Worm (Caenorhabditis elegans) whole organism, midembryonic: ENCODE data around the gene srz-99.

Experiments
- T22C8.4 ChIP-seq: fragments of 200-800 bp; sonication (Bioruptor generic); IDR thresholded peaks from 2 replicates; pipeline ENCODE4 v1.3.6; 2022; ENCODE audit warnings: missing genetic modification characterization, missing compliant biosample characterization
- cog-1 ChIP-seq: sonication (generic microtip); optimal IDR thresholded peaks from 2 replicates; lab custom pipeline; 2016; ENCODE audit warnings: missing genetic modification characterization, missing compliant biosample characterization
- flt-1 ChIP-seq: fragments of 200-800 bp; sonication (Bioruptor generic); IDR thresholded peaks from 2 replicates; pipeline ENCODE4 v1.3.6; 2022; ENCODE audit warnings: missing genetic modification characterization, missing compliant biosample characterization
- klf-2 ChIP-seq: fragments of 200-800 bp; sonication (Bioruptor generic); conservative IDR thresholded peaks from 2 replicates; pipeline ENCODE4 v1.3.6; 2022; ENCODE audit warnings: missing genetic modification reagents, missing genetic modification characterization, missing compliant biosample characterization
- med-1 ChIP-seq: sonication (generic microtip); optimal IDR thresholded peaks from 2 replicates; lab custom pipeline; 2017; ENCODE audit warnings: missing genetic modification characterization, mild to moderate bottlenecking, missing compliant biosample characterization, antibody characterized with exemption, missing genetic modification reagents; ENCODE audit not compliant: insufficient read depth
- ref-1 ChIP-seq: fragments of 200-800 bp; sonication (Bioruptor generic); conservative IDR thresholded peaks from 2 replicates; pipeline ENCODE4 v1.3.6; 2022; ENCODE audit warnings: missing genetic modification reagents, missing genetic modification characterization, missing compliant biosample characterization
- tab-1 ChIP-seq: fragments of 200-800 bp; sonication (Bioruptor generic); IDR thresholded peaks from 2 replicates; pipeline ENCODE4 v1.3.6; 2022; ENCODE audit warnings: missing genetic modification characterization, missing compliant biosample characterization
- ztf-23 ChIP-seq: fragments of 200-800 bp; sonication (Bioruptor generic); IDR thresholded peaks from 2 replicates; pipeline ENCODE4 v1.3.6; 2022; ENCODE audit warnings: missing genetic modification reagents, missing genetic modification characterization, missing compliant biosample characterization
- ztf-29 ChIP-seq: fragments of 200-800 bp; sonication (Bioruptor generic); IDR thresholded peaks from 2 replicates; pipeline ENCODE4 v1.3.6; 2022; ENCODE audit warnings: missing genetic modification reagents, missing genetic modification characterization, missing compliant biosample characterization

Gene srz-99

ce11 chrV:16735518-16735917 is 5.5 kb downstream of the srz-99 start, which contains the start of the genes clec-38 and clec-34:
clec-38 (minus strand) TSS chrV:16735618.
clec-34 (plus strand) TSS chrV:16735765.
- TF ChIP-seq tab-1 (GFP tag; lab: Robert Waterston, UW) (no peak), flt-1 (GFP tag; lab: Robert Waterston, UW) (no peak), ztf-29 (no peak), klf-2 (GFP tag; lab: Robert Waterston, UW) (no peak), ztf-23 (no peak), T22C8.4 (GFP tag; lab: Robert Waterston, UW) (no peak), ref-1 (GFP tag; lab: Robert Waterston, UW) (no peak), cog-1 (no peak), med-1 (GFP tag; lab: Kevin White, UChicago) (no peak)

- no peak for TF ChIP-seq cog-1
- no peak for TF ChIP-seq med-1 (GFP tag; lab: Kevin White, UChicago)
- TF ChIP-seq ztf-29, result no peak
- TF ChIP-seq flt-1 (GFP tag; lab: Robert Waterston, UW), result no peak
- TF ChIP-seq ref-1 (GFP tag; lab: Robert Waterston, UW), result no peak
- no peak for TF ChIP-seq tab-1 (GFP tag; lab: Robert Waterston, UW)
- TF ChIP-seq klf-2 (GFP tag; lab: Robert Waterston, UW), result no peak
- no peak for TF ChIP-seq T22C8.4 (GFP tag; lab: Robert Waterston, UW)
- TF ChIP-seq ztf-23, result no peak
Measured at ce11 chrV:16739100-16739499, 9.0 kb downstream of the srz-99 start, which contains the start of the genes clec-29 and clec-39. clec-29 (minus strand) TSS chrV:16739200. clec-39 (plus strand) TSS chrV:16739268.

- TF ChIP-seq T22C8.4 (GFP tag; lab: Robert Waterston, UW), result no peak
Measured at ce11 chrV:16742123-16742522, 12.1 kb downstream of the srz-99 start, which contains the start of gene T25E12.6. T25E12.6 (plus strand) TSS chrV:16742423.

DNA sequence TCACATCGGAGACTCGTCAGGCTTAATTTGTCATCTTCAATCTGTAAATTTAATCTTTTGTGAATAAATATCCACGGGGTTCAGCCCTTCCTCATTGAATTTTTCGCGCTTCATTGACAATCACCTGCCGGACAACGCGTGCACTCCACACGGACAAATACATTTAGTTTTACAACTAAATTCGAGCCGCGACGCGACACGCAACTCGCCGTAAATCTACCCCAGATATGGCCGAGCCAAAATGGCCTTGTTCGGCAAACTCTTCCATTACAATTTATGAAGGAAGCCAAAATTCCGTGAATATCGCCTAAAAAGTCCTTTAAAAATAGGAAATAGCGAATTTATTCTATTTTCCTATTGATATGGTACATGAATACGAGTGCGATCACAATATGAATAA is 14.7 kb downstream of the srz-99 start:
- TF ChIP-seq ztf-23 (no peak), tab-1 (GFP tag; lab: Robert Waterston, UW) (no peak), flt-1 (GFP tag; lab: Robert Waterston, UW) (no peak), med-1 (GFP tag; lab: Kevin White, UChicago) (no peak), T22C8.4 (GFP tag; lab: Robert Waterston, UW) (no peak), klf-2 (GFP tag; lab: Robert Waterston, UW) (no peak), ref-1 (GFP tag; lab: Robert Waterston, UW) (no peak), cog-1 (no peak), ztf-29 (no peak)

ce11 chrV:16745214-16745613 is 15.2 kb downstream of the srz-99 start:
- TF ChIP-seq ztf-23 (no peak), cog-1 (no peak), flt-1 (GFP tag; lab: Robert Waterston, UW) (no peak), klf-2 (GFP tag; lab: Robert Waterston, UW) (no peak), ref-1 (GFP tag; lab: Robert Waterston, UW) (no peak), tab-1 (GFP tag; lab: Robert Waterston, UW) (no peak), med-1 (GFP tag; lab: Kevin White, UChicago) (no peak), ztf-29 (no peak), T22C8.4 (GFP tag; lab: Robert Waterston, UW) (no peak)

DNA sequence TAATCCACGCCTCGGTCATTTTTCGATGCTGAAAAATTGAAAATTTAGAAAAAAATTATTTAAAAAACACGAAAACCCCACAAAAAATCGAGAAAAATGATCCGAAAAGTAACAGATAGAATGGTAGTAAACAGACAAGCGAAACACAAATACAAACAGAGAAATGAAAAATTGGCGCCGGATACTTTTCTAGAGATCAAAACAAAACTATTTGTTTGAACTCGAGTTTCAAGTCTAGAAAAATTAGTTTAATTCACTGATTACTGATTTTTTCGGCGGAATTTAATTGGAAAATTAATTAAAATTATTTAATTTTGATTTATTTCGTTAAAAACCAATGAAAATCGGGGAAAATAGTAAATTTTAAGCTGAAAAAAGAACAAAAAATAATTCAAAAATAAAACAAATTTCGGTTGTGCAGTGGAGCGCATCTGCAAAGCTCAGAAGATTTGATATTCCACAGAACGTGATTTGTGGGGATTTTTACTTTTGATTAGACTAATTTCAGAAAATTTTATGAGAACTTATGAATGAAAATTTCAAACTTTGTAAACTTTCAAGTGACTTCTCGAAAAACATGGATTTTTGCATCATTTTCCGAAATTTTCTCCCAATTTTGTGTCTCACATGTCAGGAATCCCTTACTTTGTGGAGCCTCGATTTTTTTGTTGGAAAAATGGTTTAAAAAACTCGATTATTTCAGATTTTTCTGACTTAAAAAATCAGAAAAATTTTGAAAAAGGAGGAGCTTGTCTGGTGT is 16.4 kb downstream of the srz-99 start, which contains the start of gene gyg-2:
gyg-2 (minus strand) TSS at position 28 of the 760 bp plus-strand sequence.
- TF ChIP-seq cog-1 (no peak), klf-2 (GFP tag; lab: Robert Waterston, UW) (no peak), tab-1 (GFP tag; lab: Robert Waterston, UW) (no peak), T22C8.4 (GFP tag; lab: Robert Waterston, UW) (no peak), flt-1 (GFP tag; lab: Robert Waterston, UW) (no peak), ztf-23 (no peak), med-1 (GFP tag; lab: Kevin White, UChicago) (no peak), ztf-29 (no peak), ref-1 (GFP tag; lab: Robert Waterston, UW) (no peak)

ce11 chrV:16747031-16747672 is 17.1 kb downstream of the srz-99 start, which contains the start of gene dkf-2:
dkf-2 (plus strand) TSS chrV:16747622.
- no peak for TF ChIP-seq ztf-29
- TF ChIP-seq ztf-23, result no peak
- no peak for TF ChIP-seq ref-1 (GFP tag; lab: Robert Waterston, UW)
- no peak for TF ChIP-seq T22C8.4 (GFP tag; lab: Robert Waterston, UW)
- no peak for TF ChIP-seq cog-1
- no peak for TF ChIP-seq klf-2 (GFP tag; lab: Robert Waterston, UW)
- TF ChIP-seq flt-1 (GFP tag; lab: Robert Waterston, UW), result no peak
- TF ChIP-seq med-1 (GFP tag; lab: Kevin White, UChicago), result no peak
- no peak for TF ChIP-seq tab-1 (GFP tag; lab: Robert Waterston, UW)

- TF ChIP-seq ref-1 (GFP tag; lab: Robert Waterston, UW) (no peak), flt-1 (GFP tag; lab: Robert Waterston, UW) (no peak), ztf-29 (no peak), med-1 (GFP tag; lab: Kevin White, UChicago) (no peak), klf-2 (GFP tag; lab: Robert Waterston, UW) (no peak), cog-1 (no peak), T22C8.4 (GFP tag; lab: Robert Waterston, UW) (no peak), ztf-23 (no peak), tab-1 (GFP tag; lab: Robert Waterston, UW) (no peak)
Measured at ce11 chrV:16749473-16749872, 19.4 kb downstream of the srz-99 start.
